Worm (Caenorhabditis elegans): ENCODE measurements around the gene frpr-10.

DNA sequence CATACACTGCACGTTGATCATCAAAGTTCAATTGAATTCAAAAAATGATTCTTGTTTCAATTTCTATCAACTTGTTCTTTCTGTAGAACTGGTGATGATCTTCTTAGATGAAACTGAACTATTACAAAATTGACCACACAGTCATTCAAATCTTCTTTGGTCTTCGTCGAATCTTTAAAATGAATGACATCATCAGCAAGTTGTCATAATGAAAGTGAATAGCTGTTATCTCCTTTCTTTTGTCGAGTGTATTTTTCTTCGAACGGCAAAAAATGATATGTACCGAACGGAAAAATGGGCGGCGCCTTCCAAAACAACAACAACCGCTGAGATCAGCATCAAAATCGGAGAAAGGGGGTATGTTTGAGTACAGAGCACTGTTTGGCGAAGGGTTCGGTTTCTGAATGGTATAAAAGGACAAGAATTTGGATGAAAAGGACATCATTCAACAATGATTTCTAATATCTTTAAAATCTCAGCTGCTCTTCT is 19.9 kb downstream of the frpr-10 start, which contains the start of gene ora-1:
- no peak for TF ChIP-seq daf-16 (GFP tag; optimal IDR thresholded peaks at IDR 0.05)
- no peak for TF ChIP-seq daf-16 (tag; optimal IDR thresholded peaks at IDR 0.05)
- TF ChIP-seq nhr-237 (tag; optimal IDR thresholded peaks at IDR 0.05): no peak
- no peak for TF ChIP-seq skn-1 (tag; optimal IDR thresholded peaks at IDR 0.05)
- TF ChIP-seq unc-62 (GFP tag; optimal IDR thresholded peaks at IDR 0.05 in 1 of 2): peak in 1 of 2 experiments; percentile 14
- TF ChIP-seq unc-62 (tag; optimal IDR thresholded peaks at IDR 0.05): no peak
- no peak for TF ChIP-seq lin-29 (GFP tag; IDR thresholded peaks at IDR 0.05)
- no peak for TF ChIP-seq jun-1 (tag; optimal IDR thresholded peaks at IDR 0.05)
- TF ChIP-seq lin-13 (GFP tag; optimal IDR thresholded peaks at IDR 0.05): no peak
- TF ChIP-seq hlh-11 (tag; optimal IDR thresholded peaks at IDR 0.05): no peak
- TF ChIP-seq R02D3.7 (tag; optimal IDR thresholded peaks at IDR 0.05): no peak
- TF ChIP-seq duxl-1 (tag; optimal IDR thresholded peaks at IDR 0.05; ENCODE audit: poor library complexity): no peak

Data from whole organism, L4 larva.